Worm (Caenorhabditis elegans) whole organism, young adult: Measurements from ENCODE around the gene ftt-2.

Source experiments
- F49E8.2 ChIP-seq: sonication (generic microtip); optimal IDR thresholded peaks from 3 replicates; lab custom pipeline; 2017; ENCODE audit warnings: missing genetic modification characterization, mild to moderate bottlenecking, missing compliant biosample characterization, antibody characterized with exemption, moderate library complexity; ENCODE audit not compliant: insufficient read depth
- K12H6.12 ChIP-seq: fragments of 200-800 bp; sonication (Bioruptor generic); optimal IDR thresholded peaks from 2 replicates; lab custom pipeline; 2018; ENCODE audit warnings: mild to moderate bottlenecking, missing genetic modification characterization, missing compliant biosample characterization
- ama-1 ChIP-seq, 3 experiments: fragments of 150-350 bp in 1 of 3; sonication (generic microtip) in 2 of 3; optimal IDR thresholded peaks; 2 replicates each; lab custom pipeline; 2014 to 2018; ENCODE audit warnings: missing biosample characterization in 2 of 3, missing genetic modification characterization in 2 of 3, missing genetic modification reagents in 2 of 3
- aptf-2 ChIP-seq: fragments of 200-800 bp; sonication (Bioruptor generic); conservative IDR thresholded peaks from 2 replicates; pipeline ENCODE4 v1.3.6; 2022; ENCODE audit warnings: missing genetic modification reagents, missing genetic modification characterization, missing compliant biosample characterization
- ets-4 ChIP-seq: fragments of 200-800 bp; sonication (Bioruptor generic); optimal IDR thresholded peaks from 2 replicates; lab custom pipeline; 2018; ENCODE audit warnings: mild to moderate bottlenecking, missing genetic modification characterization, missing compliant biosample characterization
- fkh-3 ChIP-seq: sonication (generic microtip); optimal IDR thresholded peaks from 2 replicates; lab custom pipeline; 2016; ENCODE audit warnings: mild to moderate bottlenecking, missing genetic modification characterization, missing compliant biosample characterization
- lin-54 ChIP-seq: fragments of 200-800 bp; sonication (Bioruptor generic); optimal IDR thresholded peaks from 2 replicates; lab custom pipeline; 2018; ENCODE audit warnings: mild to moderate bottlenecking, missing genetic modification characterization, missing compliant biosample characterization
- madf-8 ChIP-seq: fragments of 200-800 bp; sonication (Bioruptor generic); conservative IDR thresholded peaks from 2 replicates; pipeline ENCODE4 v1.3.6; 2022; ENCODE audit warnings: missing genetic modification reagents, missing genetic modification characterization, missing compliant biosample characterization
- mcd-1 ChIP-seq: fragments of 200-800 bp; sonication (Bioruptor generic); IDR thresholded peaks from 2 replicates; pipeline ENCODE4 v1.3.6; 2022; ENCODE audit warnings: missing genetic modification reagents, missing genetic modification characterization, missing compliant biosample characterization
- unc-62 ChIP-seq: fragments of 150-350 bp; optimal IDR thresholded peaks from 2 replicates; lab custom pipeline; 2014; ENCODE audit warnings: missing biosample characterization, missing genetic modification reagents, missing genetic modification characterization
- ztf-18 ChIP-seq: sonication (generic microtip); optimal IDR thresholded peaks from 2 replicates; lab custom pipeline; 2016; ENCODE audit warnings: missing genotype, mild to moderate bottlenecking, missing genetic modification characterization, missing compliant biosample characterization

ce11 chrX:11571714-11572113, 33.5 kb downstream of the ftt-2 start:
- TF ChIP-seq ets-4 (GFP tag; lab: Kevin White, UChicago) (no peak), F49E8.2 (no peak), lin-54 (no peak), fkh-3 (tag; lab: Kevin White, UChicago) (no peak), K12H6.12 (tag; lab: Kevin White, UChicago) (no peak), unc-62 (no peak), mcd-1 (no peak), ama-1 (optimal IDR thresholded peaks at IDR 0.05; lab: Kevin White, UChicago) (no peak), ama-1 (GFP tag; optimal IDR thresholded peaks at IDR 0.05; lab: Kevin White, UChicago) (no peak), ztf-18 (tag; lab: Kevin White, UChicago) (no peak), aptf-2 (GFP tag; lab: Robert Waterston, UW) (no peak), madf-8 (GFP tag; lab: Robert Waterston, UW) (no peak)
